Worm (Caenorhabditis elegans) whole organism, L4/young adult: ENCODE results near the gene ptr-18.

Experiments used
- W03F9.2 ChIP-seq: fragments of 150-350 bp; optimal IDR thresholded peaks from 2 replicates; lab custom pipeline; 2014; ENCODE audit warnings: missing biosample characterization, missing genetic modification characterization
- dao-5 ChIP-seq: sonication (generic microtip); optimal IDR thresholded peaks from 2 replicates; lab custom pipeline; 2016; ENCODE audit warnings: missing genotype, missing genetic modification characterization, moderate library complexity, missing compliant biosample characterization
- him-1 ChIP-seq: sonication (generic microtip); optimal IDR thresholded peaks from 2 replicates; lab custom pipeline; 2016; ENCODE audit warnings: missing genotype, missing genetic modification reagents, missing genetic modification characterization, missing compliant biosample characterization

ptr-18 gene

DNA sequence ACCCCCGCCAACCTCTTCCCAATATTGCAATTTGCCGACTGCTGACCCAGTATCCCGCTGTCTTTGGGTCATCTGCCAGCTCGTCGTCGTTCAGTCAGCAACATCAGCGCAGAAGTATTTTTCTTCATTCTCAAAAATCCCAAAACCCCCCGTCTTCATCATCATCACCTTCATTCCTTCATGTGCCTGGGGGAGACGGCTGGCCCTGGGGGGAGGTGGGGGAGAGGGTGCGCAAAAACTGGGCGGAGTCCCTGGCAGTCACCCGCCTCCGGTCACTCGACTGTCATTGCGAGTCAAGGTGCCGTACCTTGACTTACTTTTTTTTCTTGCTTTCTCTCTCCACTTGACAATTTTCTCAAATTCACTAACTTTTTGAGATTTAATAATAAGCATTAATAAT, 22.5 kb downstream of the ptr-18 start:
- TF ChIP-seq him-1 (tag; lab: Kevin White, UChicago) (no peak), dao-5 (tag; lab: Kevin White, UChicago) (no peak), W03F9.2 (tag; lab: Kevin White, UChicago) (no peak)

DNA sequence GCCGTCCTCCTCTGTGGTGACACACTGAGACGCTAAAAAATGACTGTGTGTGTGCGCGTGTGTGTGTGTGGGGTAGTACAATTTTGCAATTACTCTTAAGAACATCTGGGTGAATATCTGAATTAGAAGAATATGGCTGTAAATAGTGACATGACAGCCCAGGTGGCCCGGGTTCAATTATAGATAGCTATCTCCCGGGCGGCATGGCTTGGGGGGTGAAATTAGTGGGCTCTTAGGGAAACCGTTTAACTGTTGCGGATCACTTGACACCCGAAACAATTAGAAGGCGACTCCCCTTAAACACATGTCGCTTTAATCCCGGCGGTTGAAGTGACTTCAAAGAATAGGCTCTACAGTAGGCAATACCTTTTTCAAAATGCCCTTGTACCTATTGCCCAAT, 24.8 kb downstream of the ptr-18 start:
- TF ChIP-seq W03F9.2 (tag; lab: Kevin White, UChicago) (no peak), him-1 (tag; lab: Kevin White, UChicago) (no peak), dao-5 (tag; lab: Kevin White, UChicago) (no peak)

DNA sequence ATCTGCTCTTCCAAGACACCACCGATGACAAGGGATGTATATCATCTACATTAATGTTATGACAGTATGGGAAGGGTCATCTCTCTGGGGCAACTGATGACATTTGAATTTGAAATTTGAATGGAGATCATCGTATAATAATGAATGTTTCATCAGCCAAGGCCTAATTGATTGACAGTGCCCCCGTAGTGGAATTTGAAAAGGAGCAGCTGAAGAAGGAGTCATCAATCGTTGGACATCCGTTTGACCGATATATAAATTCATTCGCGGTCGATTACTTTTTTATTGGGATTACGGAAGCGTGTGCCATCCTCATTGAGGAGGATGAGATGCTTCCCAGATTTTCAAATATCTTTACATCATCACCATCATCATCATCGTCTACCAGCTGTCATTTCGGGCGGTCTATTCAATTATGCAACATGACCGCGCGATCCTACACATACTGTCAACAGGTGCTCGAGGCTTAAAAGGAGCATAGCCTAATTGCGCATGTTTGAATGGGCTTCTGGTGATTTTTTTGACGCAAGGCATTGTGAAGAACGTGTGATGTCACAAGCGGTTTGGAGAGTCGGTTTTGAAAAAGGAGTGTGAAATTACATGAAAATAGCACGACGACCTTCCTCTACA, 25.7 kb downstream of the ptr-18 start:
- TF ChIP-seq dao-5 (tag; lab: Kevin White, UChicago), result no peak
- TF ChIP-seq W03F9.2 (tag; lab: Kevin White, UChicago), result no peak
- TF ChIP-seq him-1 (tag; lab: Kevin White, UChicago), result no peak

DNA sequence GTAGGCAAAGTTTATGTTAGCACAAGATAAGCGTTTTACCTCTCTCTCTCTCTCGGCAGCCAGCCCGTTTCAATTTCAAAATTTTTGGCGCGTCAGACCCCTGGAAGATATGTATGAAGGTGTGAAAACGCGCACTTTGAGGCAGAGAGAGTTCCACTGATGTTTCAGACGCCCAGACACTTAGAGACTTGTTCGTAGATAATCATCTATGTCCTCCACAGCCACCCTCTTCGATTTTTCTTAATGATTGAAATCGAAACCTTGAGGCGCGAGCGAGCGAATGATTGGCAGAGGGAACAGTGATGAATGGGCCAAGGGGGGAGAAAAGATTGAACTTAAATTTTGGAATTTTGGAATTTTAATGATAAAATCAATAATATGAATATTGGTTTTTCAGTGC, 26.2 kb downstream of the ptr-18 start:
- no peak for TF ChIP-seq him-1 (tag; lab: Kevin White, UChicago)
- no peak for TF ChIP-seq dao-5 (tag; lab: Kevin White, UChicago)
- no peak for TF ChIP-seq W03F9.2 (tag; lab: Kevin White, UChicago)

DNA sequence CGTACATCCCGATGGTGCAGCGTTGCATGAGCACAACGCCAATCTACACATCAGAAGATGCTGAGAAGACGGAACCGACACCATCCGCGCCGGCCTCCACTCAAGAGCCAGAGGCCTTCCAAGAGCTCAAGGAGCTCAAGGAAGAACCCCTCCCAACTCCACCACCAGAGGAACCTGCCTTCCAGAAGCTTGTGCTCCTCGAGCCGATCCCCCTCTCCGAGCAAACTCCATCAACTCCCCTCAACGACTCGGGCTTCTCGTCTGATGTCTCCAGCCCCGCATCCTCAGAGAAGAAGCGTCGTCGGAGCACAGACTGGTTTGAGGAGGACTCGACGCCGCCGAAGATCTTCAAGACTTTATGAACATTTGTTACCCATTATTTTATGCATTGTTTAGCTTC, 26.8 kb downstream of the ptr-18 start:
- TF ChIP-seq him-1 (tag; lab: Kevin White, UChicago) (no peak), dao-5 (tag; lab: Kevin White, UChicago) (no peak), W03F9.2 (tag; lab: Kevin White, UChicago) (no peak)

DNA sequence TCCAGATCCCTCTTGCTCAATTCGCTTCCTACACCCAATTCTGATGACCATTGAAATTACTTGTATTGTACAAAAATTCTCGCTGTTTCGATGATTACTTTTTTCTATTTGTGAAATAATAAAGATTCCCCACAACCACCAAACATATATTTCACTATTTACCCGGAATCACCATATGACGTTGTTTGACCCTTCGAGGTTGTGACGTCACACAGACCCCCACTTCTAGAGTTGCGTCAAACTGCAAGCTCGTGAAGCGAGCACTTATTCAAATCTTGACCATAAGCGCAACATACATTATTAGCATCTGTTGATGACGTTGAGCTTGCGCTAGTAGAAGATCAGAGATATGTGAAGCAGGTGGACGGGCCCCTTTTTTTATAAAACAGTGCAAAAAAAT, 27.6 kb downstream of the ptr-18 start:
- TF ChIP-seq W03F9.2 (tag; lab: Kevin White, UChicago) (no peak), dao-5 (tag; lab: Kevin White, UChicago) (no peak), him-1 (tag; lab: Kevin White, UChicago) (no peak)

DNA sequence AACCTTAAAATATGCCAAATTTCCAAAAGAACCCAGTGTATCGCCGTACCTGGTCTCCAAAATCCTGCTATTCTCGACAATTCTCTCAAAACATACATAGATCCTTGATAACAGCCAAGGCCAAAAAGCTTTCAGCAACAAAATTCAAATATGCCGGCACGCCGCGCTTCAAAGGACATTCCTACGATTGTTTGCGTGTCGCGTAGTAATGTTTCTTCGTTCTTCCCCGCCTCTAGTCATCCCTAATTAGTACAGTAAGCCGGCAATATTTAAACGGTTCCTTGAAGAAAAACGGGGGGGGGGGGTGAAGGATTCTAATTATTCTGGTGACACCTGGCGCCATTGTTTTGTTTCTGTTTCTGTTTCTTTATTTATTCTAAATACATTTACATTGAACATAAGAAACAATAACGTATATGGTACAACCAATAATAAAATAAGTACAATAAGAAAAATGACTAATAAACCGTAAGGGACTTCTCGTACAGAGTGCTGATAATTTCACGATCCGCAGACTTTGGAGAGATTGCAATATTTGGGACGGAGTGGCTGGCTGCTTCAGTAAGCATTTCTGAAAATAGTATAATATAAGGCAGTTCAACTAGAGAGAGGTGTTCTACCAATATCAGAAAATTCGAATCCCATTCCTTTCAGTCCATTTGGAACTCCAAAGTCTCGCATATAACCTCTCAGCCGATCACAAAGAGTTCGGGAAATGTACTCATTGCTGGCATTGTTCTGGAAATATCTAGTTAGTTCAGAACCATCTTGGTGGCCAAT, 28.9 kb downstream of the ptr-18 start:
- TF ChIP-seq him-1 (tag; lab: Kevin White, UChicago) (no peak), dao-5 (tag; lab: Kevin White, UChicago) (no peak), W03F9.2 (tag; lab: Kevin White, UChicago) (no peak)

DNA sequence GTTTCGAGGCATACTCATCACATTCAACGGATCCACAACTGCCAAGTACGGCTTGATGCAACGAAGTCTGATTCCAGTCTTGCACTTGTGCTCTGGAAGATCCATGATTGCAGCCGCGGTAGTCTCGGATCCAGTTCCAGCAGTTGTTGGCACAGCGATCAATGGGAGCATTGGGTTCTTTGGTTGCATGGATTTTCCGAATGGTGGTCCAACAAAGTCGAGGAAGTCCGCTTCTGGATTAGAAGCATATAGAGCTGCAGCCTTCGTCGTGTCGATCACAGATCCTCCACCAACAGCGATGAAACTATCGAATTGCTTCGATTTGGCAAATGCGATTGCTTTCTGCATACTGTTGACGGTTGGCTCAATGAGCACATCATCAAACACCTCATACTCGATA, 30.0 kb downstream of the ptr-18 start:
- no peak for TF ChIP-seq dao-5 (tag; lab: Kevin White, UChicago)
- no peak for TF ChIP-seq him-1 (tag; lab: Kevin White, UChicago)
- TF ChIP-seq W03F9.2 (tag; lab: Kevin White, UChicago), result no peak

DNA sequence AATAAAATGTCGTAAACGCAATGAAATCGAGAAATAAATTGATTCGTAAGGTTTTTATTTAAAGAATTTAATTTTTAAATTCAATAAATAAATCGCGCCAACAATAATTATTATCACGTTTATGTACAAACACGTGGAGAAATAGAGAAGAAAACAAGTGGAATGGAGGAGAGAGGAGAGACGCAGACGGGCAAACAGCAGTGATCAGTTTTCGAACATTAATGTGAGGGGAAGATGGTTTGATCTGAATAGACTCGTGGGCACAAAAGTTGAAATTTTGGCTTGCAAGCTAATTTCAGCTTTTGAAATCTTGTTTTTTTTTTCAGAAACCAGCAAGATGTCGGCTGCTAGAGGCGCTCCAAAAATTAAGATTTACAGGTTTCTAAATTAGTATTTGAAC, 30.9 kb downstream of the ptr-18 start, which contains the start of gene hphd-1:
TSS of gene hphd-1 (minus strand) at position 323 of the 400 bp plus-strand sequence.
- TF ChIP-seq dao-5 (tag; lab: Kevin White, UChicago) (no peak), W03F9.2 (tag; lab: Kevin White, UChicago) (no peak), him-1 (tag; lab: Kevin White, UChicago) (no peak)

DNA sequence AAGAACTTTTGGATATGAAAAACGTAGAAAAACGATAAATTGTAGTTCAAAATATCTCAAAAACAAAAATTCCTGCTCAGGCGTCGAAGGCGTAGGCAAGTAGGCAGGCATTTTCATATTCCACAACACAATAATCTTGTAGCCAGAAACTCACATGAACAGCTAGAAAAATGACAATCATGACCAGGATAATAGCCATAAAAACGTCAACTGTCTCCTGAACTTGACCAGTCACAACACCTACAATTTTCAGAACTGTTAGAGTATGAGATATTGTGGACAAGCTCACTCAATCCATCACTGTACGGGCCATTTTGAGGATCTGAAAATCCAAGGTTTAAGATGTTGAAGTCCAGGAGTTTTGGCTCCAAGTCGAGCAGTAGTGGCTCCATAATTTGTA, 32.1 kb downstream of the ptr-18 start, which contains the start of gene Y38F1A.7:
TSS of gene Y38F1A.7 (minus strand) at position 392 of the 400 bp plus-strand sequence.
- TF ChIP-seq dao-5 (tag; lab: Kevin White, UChicago), result no peak
- TF ChIP-seq W03F9.2 (tag; lab: Kevin White, UChicago), result no peak
- no peak for TF ChIP-seq him-1 (tag; lab: Kevin White, UChicago)

DNA sequence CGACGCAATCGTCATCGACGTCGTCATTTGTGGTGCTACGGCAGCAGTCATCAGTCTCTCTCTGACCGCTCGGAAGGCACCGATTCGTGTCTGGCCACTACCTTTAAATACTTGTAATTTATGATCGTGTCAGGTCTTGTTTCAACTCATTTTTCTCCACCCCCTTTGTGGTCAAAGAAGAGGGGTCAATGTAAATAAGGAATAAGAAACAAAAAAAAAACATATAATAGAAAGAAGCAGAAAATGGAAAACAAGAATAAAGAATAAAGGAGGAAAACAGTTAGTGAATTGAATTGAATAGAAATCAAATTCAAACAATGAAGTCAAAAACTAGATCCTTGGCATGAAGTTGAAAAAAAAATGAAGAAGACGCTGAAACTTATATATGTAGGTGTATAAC, 35.4 kb downstream of the ptr-18 start, which contains the start of gene Y38F1A.8:
TSS of gene Y38F1A.8 (minus strand) at position 101 of the 400 bp plus-strand sequence.
- TF ChIP-seq dao-5 (tag; lab: Kevin White, UChicago), result no peak
- TF ChIP-seq him-1 (tag; lab: Kevin White, UChicago), result no peak
- no peak for TF ChIP-seq W03F9.2 (tag; lab: Kevin White, UChicago)

DNA sequence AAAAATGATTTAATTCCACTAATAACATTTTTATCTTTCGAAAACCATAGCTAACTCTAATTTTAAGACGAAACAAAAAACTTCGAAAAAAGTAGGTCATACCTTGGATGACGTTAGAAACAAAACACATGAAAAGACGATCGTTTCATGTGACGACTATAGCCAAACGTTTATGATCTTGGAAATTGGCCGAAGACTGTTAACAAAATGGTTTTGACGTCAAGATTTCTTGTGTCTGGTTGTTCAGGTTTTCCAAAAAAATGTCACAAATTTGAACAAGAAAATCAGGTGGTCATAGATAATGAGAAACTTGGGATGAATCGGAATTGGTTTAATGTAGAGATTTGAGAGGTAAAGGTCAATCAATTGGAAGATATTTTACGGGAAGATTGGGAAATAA, 37.9 kb downstream of the ptr-18 start:
- TF ChIP-seq dao-5 (tag; lab: Kevin White, UChicago) (no peak), W03F9.2 (tag; lab: Kevin White, UChicago) (no peak), him-1 (tag; lab: Kevin White, UChicago) (no peak)

DNA sequence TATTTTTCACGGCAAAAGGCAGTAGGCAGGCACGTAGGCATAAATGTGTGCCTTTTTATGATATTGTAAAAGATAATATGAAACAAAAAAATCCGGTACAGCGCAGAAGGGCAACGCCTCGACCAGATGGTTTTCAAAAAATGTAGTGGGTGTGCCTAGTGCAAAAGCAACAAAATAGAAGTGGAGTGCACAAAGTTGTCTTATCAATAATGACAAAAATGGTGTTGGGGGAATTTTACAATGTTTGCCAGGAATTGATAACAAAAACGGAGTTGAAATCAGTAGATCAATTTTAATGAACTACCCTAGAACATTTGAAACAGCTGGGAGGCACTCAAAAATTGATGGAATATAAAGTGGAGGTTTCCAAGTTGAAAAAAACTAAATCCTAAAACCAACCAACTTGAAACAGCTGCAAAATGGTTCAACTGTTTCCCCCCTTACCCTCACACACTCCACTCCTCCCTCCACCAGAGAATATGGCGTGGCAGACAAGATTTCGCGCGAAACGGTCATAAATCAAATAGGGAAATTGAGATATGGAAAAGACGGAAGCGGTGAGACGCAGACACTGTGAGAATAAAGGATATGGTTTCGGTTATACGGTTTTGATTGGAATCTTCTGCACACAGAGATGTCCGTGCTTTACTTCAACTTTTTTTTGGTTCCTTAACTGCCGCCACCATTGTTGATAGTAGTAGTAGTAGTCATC, 39.0 kb downstream of the ptr-18 start:
- no peak for TF ChIP-seq dao-5 (tag; lab: Kevin White, UChicago)
- TF ChIP-seq W03F9.2 (tag; lab: Kevin White, UChicago), result no peak
